Worm (Caenorhabditis elegans) whole organism, young adult: ENCODE measurements around the gene srsx-39.

Source experiments
- die-1 ChIP-seq: sonication (generic microtip); optimal IDR thresholded peaks from 2 replicates; lab custom pipeline; 2016; ENCODE audit warnings: missing genotype, mild to moderate bottlenecking, missing genetic modification characterization, missing compliant biosample characterization
- ets-4 ChIP-seq: fragments of 200-800 bp; sonication (Bioruptor generic); optimal IDR thresholded peaks from 2 replicates; lab custom pipeline; 2018; ENCODE audit warnings: mild to moderate bottlenecking, missing genetic modification characterization, missing compliant biosample characterization
- unc-62 ChIP-seq: fragments of 150-350 bp; optimal IDR thresholded peaks from 2 replicates; lab custom pipeline; 2014; ENCODE audit warnings: missing biosample characterization, missing genetic modification reagents, missing genetic modification characterization

DNA sequence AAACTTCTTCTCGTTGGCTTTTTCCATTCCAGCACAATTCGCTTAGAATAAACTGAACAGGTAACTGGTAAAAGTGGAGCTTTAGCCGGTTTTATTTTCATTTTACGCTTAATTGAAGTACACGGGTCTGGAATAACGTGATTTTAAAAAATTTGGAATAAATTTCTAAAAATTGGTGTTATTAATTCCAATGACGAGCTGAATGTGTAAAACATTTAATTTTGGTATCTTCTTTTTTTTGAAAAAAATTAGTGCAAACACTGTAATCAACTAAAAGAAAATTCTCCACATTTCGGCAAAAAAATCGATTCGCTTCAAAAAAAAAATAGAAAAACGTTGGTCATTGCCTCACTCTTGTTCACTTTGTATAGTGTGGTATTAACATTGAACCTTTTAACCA, 15.7 kb upstream of the srsx-39 start, which contains the start of gene T10H4.4:
- TF ChIP-seq ets-4 (GFP tag; lab: Kevin White, UChicago) (no peak), die-1 (tag; lab: Kevin White, UChicago) (no peak), unc-62 (GFP tag; lab: Kevin White, UChicago) (no peak)
